Fruit fly (Drosophila melanogaster) whole organism, prepupa: ENCODE data around the gene CG13603.

Experiments used
- Blimp-1 ChIP-seq: fragments of 200-800 bp; sonication (Bioruptor generic); optimal IDR thresholded peaks from 3 replicates; lab custom pipeline; 2017; ENCODE audit warnings: missing biosample characterization, missing genetic modification characterization, mild to moderate bottlenecking, moderate library complexity, missing genetic modification reagents
- CG31627 ChIP-seq: fragments of 200-800 bp; sonication (Bioruptor generic); optimal IDR thresholded peaks from 3 replicates; lab custom pipeline; 2016; ENCODE audit warnings: missing biosample characterization, missing genetic modification characterization
- CG32006 ChIP-seq: fragments of 200-800 bp; sonication (Bioruptor generic); optimal IDR thresholded peaks from 3 replicates; lab custom pipeline; 2017; ENCODE audit warnings: missing biosample characterization, mild to moderate bottlenecking, missing genetic modification characterization
- CG6854 ChIP-seq: fragments of 200-800 bp; sonication (Bioruptor generic); optimal IDR thresholded peaks from 2 replicates; lab custom pipeline; 2017; ENCODE audit warnings: missing biosample characterization, mild to moderate bottlenecking, missing genetic modification characterization
- Eip75B ChIP-seq: fragments of 200-800 bp; sonication (Bioruptor generic); optimal IDR thresholded peaks from 3 replicates; lab custom pipeline; 2016; ENCODE audit warnings: missing biosample characterization, missing genetic modification characterization
- Ets21C ChIP-seq: fragments of 200-800 bp; sonication (Bioruptor generic); optimal IDR thresholded peaks from 3 replicates; lab custom pipeline; 2016; ENCODE audit warnings: missing biosample characterization, missing genetic modification characterization
- OdsH ChIP-seq: fragments of 200-800 bp; sonication (Bioruptor generic); optimal IDR thresholded peaks from 3 replicates; lab custom pipeline; 2016; ENCODE audit warnings: missing biosample characterization, missing genetic modification characterization
- cyc ChIP-seq: fragments of 200-800 bp; sonication (Bioruptor generic); optimal IDR thresholded peaks from 3 replicates; lab custom pipeline; 2016; ENCODE audit warnings: missing biosample characterization, missing genetic modification characterization
- dac ChIP-seq: fragments of 200-800 bp; sonication (Bioruptor generic); optimal IDR thresholded peaks from 2 replicates; lab custom pipeline; 2017; ENCODE audit warnings: missing biosample characterization, mild to moderate bottlenecking, missing genetic modification characterization
- lz ChIP-seq: fragments of 200-800 bp; sonication (Bioruptor generic); optimal IDR thresholded peaks from 3 replicates; lab custom pipeline; 2016; ENCODE audit warnings: missing biosample characterization, missing genetic modification characterization
- ss ChIP-seq, 2 experiments: fragments of 200-800 bp; sonication (Bioruptor generic); optimal IDR thresholded peaks; 2 replicates in 1 of 2; 3 replicates in 1 of 2; lab custom pipeline; 2017 to 2018; ENCODE audit warnings: mild to moderate bottlenecking in 2 of 2, missing biosample characterization in 2 of 2, missing genetic modification characterization in 2 of 2, moderate library complexity in 1 of 2

DNA sequence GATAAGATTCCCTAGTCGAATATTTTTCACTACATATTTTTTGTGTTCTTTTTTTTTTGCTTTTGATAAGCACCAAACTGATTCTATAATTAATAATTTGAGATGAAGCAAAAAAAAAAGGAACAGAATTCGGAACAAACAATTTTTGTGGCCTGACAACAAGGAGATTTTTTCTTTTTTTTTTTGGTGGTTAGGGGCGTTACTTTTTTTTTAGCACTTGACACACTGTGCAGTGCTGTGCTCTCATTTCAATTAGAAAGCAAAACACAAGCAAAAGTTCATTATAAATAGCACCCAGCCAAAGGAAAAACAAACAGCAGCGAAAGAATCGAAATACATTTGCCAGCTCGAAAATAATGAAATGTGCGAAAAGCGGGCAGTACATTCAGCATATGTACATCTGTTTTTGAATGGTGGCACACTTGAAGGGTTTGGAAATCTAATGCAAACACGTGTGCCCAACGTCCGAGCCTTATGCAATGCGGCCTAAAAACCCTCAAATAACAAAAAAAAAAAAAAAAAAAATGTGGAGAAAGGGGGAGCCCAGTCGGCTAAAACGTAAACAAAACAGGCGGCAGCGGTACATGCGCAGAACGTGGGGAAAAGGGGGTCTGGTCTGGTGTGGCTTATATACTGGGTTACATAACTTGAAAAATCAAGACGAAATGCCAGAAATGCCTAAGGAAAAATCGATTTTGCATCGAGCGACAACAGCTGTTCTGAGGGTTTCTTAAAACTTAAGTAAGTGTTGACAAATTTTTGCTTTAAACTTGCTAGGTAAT is 44.5 kb downstream of the CG13603 start:
- TF ChIP-seq CG31627 (GFP tag; lab: Kevin White, UChicago), result no peak
- no peak for TF ChIP-seq Blimp-1 (GFP tag; lab: Kevin White, UChicago)
- TF ChIP-seq lz (GFP tag; lab: Kevin White, UChicago), result peak; percentile 38
- peak; percentile 34 for TF ChIP-seq Eip75B (GFP tag; lab: Kevin White, UChicago)
- no peak for TF ChIP-seq dac (GFP tag; lab: Kevin White, UChicago)
- TF ChIP-seq CG32006 (GFP tag; lab: Kevin White, UChicago), result peak; percentile 44
- TF ChIP-seq OdsH (GFP tag; lab: Kevin White, UChicago), result peak; percentile 27
- TF ChIP-seq cyc (GFP tag; lab: Kevin White, UChicago), result peak; percentile 8
- TF ChIP-seq CG6854, result no peak
- TF ChIP-seq ss (GFP tag; optimal IDR thresholded peaks at IDR 0.05; lab: Kevin White, UChicago), result no peak
- no peak for TF ChIP-seq Ets21C
